Worm (Caenorhabditis elegans) whole organism, young adult: ENCODE measurements around the gene cyk-4.

Experiments used
- F57A8.1 ChIP-seq: fragments of 200-800 bp; sonication (Bioruptor generic); optimal IDR thresholded peaks from 2 replicates; lab custom pipeline; 2018; ENCODE audit warnings: mild to moderate bottlenecking, missing genetic modification characterization, moderate library complexity, missing compliant biosample characterization
- Y53F4B.3 ChIP-seq: fragments of 200-800 bp; sonication (Bioruptor generic); IDR thresholded peaks from 2 replicates; pipeline ENCODE4 v1.3.6; 2022; ENCODE audit warnings: missing genetic modification reagents, missing genetic modification characterization, missing compliant biosample characterization
- die-1 ChIP-seq: sonication (generic microtip); optimal IDR thresholded peaks from 2 replicates; lab custom pipeline; 2016; ENCODE audit warnings: missing genotype, mild to moderate bottlenecking, missing genetic modification characterization, missing compliant biosample characterization
- ets-4 ChIP-seq: fragments of 200-800 bp; sonication (Bioruptor generic); optimal IDR thresholded peaks from 2 replicates; lab custom pipeline; 2018; ENCODE audit warnings: mild to moderate bottlenecking, missing genetic modification characterization, missing compliant biosample characterization
- lin-40 ChIP-seq: sonication (generic microtip); optimal IDR thresholded peaks from 2 replicates; lab custom pipeline; 2016; ENCODE audit warnings: missing genetic modification characterization, mild to moderate bottlenecking, missing compliant biosample characterization, missing genotype, missing genetic modification reagents
- nfya-2 ChIP-seq: fragments of 200-800 bp; sonication (Bioruptor generic); IDR thresholded peaks from 2 replicates; pipeline ENCODE4 v1.3.6; 2022; ENCODE audit warnings: missing genetic modification reagents, missing genetic modification characterization, missing compliant biosample characterization
- rpc-1 ChIP-seq, 2 experiments: fragments of 150-350 bp in 1 of 2; sonication (generic microtip) in 1 of 2; optimal IDR thresholded peaks; 2 replicates each; lab custom pipeline; 2014 to 2018; ENCODE audit warnings: missing biosample characterization in 1 of 2, missing genetic modification characterization in 1 of 2, missing genetic modification reagents in 1 of 2, missing genotype in 1 of 2
- sdz-38 ChIP-seq: sonication (generic microtip); optimal IDR thresholded peaks from 2 replicates; lab custom pipeline; 2016; ENCODE audit warnings: missing genotype, missing genetic modification characterization, missing compliant biosample characterization
- unc-62 ChIP-seq: fragments of 150-350 bp; optimal IDR thresholded peaks from 2 replicates; lab custom pipeline; 2014; ENCODE audit warnings: missing biosample characterization, missing genetic modification reagents, missing genetic modification characterization
- zim-3 ChIP-seq: sonication (generic microtip); optimal IDR thresholded peaks from 2 replicates; lab custom pipeline; 2017; ENCODE audit warnings: mild to moderate bottlenecking, missing genetic modification characterization, moderate library complexity, missing compliant biosample characterization
- ztf-18 ChIP-seq: sonication (generic microtip); optimal IDR thresholded peaks from 2 replicates; lab custom pipeline; 2016; ENCODE audit warnings: missing genotype, mild to moderate bottlenecking, missing genetic modification characterization, missing compliant biosample characterization

- TF ChIP-seq lin-40 (tag; lab: Kevin White, UChicago) (no peak), rpc-1 (optimal IDR thresholded peaks at IDR 0.05; lab: Kevin White, UChicago) (no peak), rpc-1 (tag; optimal IDR thresholded peaks at IDR 0.05; lab: Kevin White, UChicago) (no peak), ets-4 (GFP tag; lab: Kevin White, UChicago) (no peak), unc-62 (GFP tag; lab: Kevin White, UChicago) (no peak), ztf-18 (no peak), zim-3 (no peak), Y53F4B.3 (GFP tag; lab: Robert Waterston, UW) (no peak), nfya-2 (GFP tag; lab: Robert Waterston, UW) (no peak), die-1 (tag; lab: Kevin White, UChicago) (no peak), F57A8.1 (no peak), sdz-38 (tag; lab: Kevin White, UChicago) (no peak)
Measured at ce11 chrIII:13762046-13762445, 9.0 kb downstream of the cyk-4 start, which contains the start of gene dbn-1.
